Fruit fly (Drosophila melanogaster): ENCODE data around the gene RpLP1.
"Not testable (repeated sequence)": the region's sequence is repeated elsewhere in the genome, so short reads cannot be mapped to it uniquely, and the experiment has no call there.

- TF ChIP-seq insv, psq, ttk (optimal IDR thresholded peaks at IDR 0.05): not testable (repeated sequence)
Measured at dm6 chr2L:455274-455673, 35.5 kb downstream of the RpLP1 start, which contains the start of gene CG4133.

Data from Kc167 (cell line).